Worm (Caenorhabditis elegans): ENCODE measurements around the gene Y94H6A.7.
A peak's percentile ranks its signal among the peaks of the same experiment; 100 is the strongest.

The Y94H6A.7 gene

DNA sequence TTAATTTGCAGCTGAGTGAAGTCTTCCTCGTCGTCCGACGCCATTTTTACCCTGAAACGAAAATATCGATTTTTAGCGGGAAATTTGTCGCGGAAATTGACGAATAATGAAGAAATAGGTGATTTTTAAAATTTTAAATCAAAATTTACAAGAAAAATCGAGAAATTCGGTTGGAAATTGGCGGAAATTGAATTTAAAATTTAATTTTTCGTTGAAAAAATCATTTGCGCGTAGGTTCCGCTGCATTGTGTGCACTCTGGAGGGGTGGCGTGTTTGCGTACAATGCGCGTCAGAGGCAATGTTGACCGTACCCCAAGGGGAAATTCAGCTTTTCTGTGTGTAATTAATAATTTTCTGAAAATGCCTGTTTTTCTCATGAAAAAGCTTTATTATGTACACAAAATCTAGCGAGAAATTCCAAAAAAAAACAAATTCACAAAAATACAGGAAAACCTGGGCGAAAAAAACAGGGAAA lies 12.4 kb downstream of the Y94H6A.7 start, which contains the start of gene Y94H6A.5:
TSS of gene Y94H6A.5 (minus strand) at position 51 of the 475 bp plus-strand sequence.
- TF ChIP-seq F37B4.10 (GFP tag; IDR thresholded peaks at IDR 0.05) (no peak), bed-2 (GFP tag; IDR thresholded peaks at IDR 0.05) (no peak), sdz-38 (tag; optimal IDR thresholded peaks at IDR 0.05) (no peak), sptf-2 (GFP tag; optimal IDR thresholded peaks at IDR 0.05) (no peak), egl-44 (GFP tag; IDR thresholded peaks at IDR 0.05) (no peak), madf-8 (GFP tag; conservative IDR thresholded peaks at IDR 0.05) (no peak), ceh-91 (GFP tag; IDR thresholded peaks at IDR 0.05) (no peak), ama-1 (optimal IDR thresholded peaks at IDR 0.05) (no peak), ama-1 (GFP tag; optimal IDR thresholded peaks at IDR 0.05) (no peak), ztf-3 (GFP tag; optimal IDR thresholded peaks at IDR 0.05) (no peak), snpc-4 (GFP tag; optimal IDR thresholded peaks at IDR 0.05) (no peak), snpc-4 (tag; optimal IDR thresholded peaks at IDR 0.05) (peak in 1 of 4 experiments; percentile 18), ceh-79 (tag; optimal IDR thresholded peaks at IDR 0.05) (no peak), dpff-1 (tag; optimal IDR thresholded peaks at IDR 0.05) (no peak), efl-1 (GFP tag; optimal IDR thresholded peaks at IDR 0.05) (peak; percentile 15), nhr-90 (tag; optimal IDR thresholded peaks at IDR 0.05) (no peak), lin-26 (GFP tag; IDR thresholded peaks at IDR 0.05) (no peak), D2030.7 (GFP tag; IDR thresholded peaks at IDR 0.05) (peak; percentile 26; the same call in 1 of the 2 replicates), K11D2.4 (GFP tag; IDR thresholded peaks at IDR 0.05) (no peak), F23B12.7 (tag; optimal IDR thresholded peaks at IDR 0.05; ENCODE audit: insufficient read depth) (peak; percentile 47), athp-1 (tag; optimal IDR thresholded peaks at IDR 0.05) (no peak), C06A6.2 (GFP tag; conservative IDR thresholded peaks at IDR 0.05) (no peak), mcd-1 (GFP tag; IDR thresholded peaks at IDR 0.05) (peak; percentile 57; the same call in 1 of the 2 replicates), zfh-2 (GFP tag; conservative IDR thresholded peaks at IDR 0.05) (no peak), dpl-1 (GFP tag; optimal IDR thresholded peaks at IDR 0.05) (no peak), lsy-27 (tag; optimal IDR thresholded peaks at IDR 0.05; ENCODE audit: borderline replicate concordance, insufficient read depth) (no peak), mel-28 (tag; optimal IDR thresholded peaks at IDR 0.05; ENCODE audit: borderline replicate concordance) (no peak), cebp-2 (GFP tag; IDR thresholded peaks at IDR 0.05) (no peak), ztf-22 (GFP tag; optimal IDR thresholded peaks at IDR 0.05) (no peak), C17E4.6 (GFP tag; IDR thresholded peaks at IDR 0.05) (no peak), lir-1 (GFP tag; conservative IDR thresholded peaks at IDR 0.05) (0 out of 2 replicates have a peak, but pooled peaks have one; percentile 34), hsf-1 (GFP tag; IDR thresholded peaks at IDR 0.05) (no peak), tbx-9 (tag; optimal IDR thresholded peaks at IDR 0.05; ENCODE audit: borderline replicate concordance) (no peak), attf-6 (GFP tag; IDR thresholded peaks at IDR 0.05) (no peak), madf-3 (GFP tag; IDR thresholded peaks at IDR 0.05) (no peak), ceh-27 (GFP tag; optimal IDR thresholded peaks at IDR 0.05) (no peak), nhr-80 (tag; optimal IDR thresholded peaks at IDR 0.05) (no peak), zim-3 (tag; optimal IDR thresholded peaks at IDR 0.05) (no peak), akir-1 (GFP tag; optimal IDR thresholded peaks at IDR 0.05) (no peak), snpc-1.1 (tag; optimal IDR thresholded peaks at IDR 0.05; ENCODE audit: insufficient read depth) (no peak), hlh-26 (GFP tag; conservative IDR thresholded peaks at IDR 0.05) (no peak), unc-62 (GFP tag; optimal IDR thresholded peaks at IDR 0.05) (no peak), nhr-120 (GFP tag; IDR thresholded peaks at IDR 0.05) (no peak), lin-40 (tag; optimal IDR thresholded peaks at IDR 0.05) (peak; percentile 39), him-1 (tag; optimal IDR thresholded peaks at IDR 0.05) (no peak), sea-2 (GFP tag; IDR thresholded peaks at IDR 0.05) (0 out of 2 replicates have a peak, but pooled peaks have one; percentile 13), B0019.2 (GFP tag; conservative IDR thresholded peaks at IDR 0.05) (peak; percentile 52; the same call in 1 of the 2 replicates), F49E8.2 (tag; optimal IDR thresholded peaks at IDR 0.05; ENCODE audit: insufficient read depth) (no peak), dox-1 (GFP tag; IDR thresholded peaks at IDR 0.05) (peak; percentile 61)
